Worm (Caenorhabditis elegans) whole organism, mixed stage, embryonic: ENCODE measurements around the gene ttr-39.

Experiments used
- ces-1 ChIP-seq: fragments of 150-350 bp; optimal IDR thresholded peaks from 2 replicates; lab custom pipeline; 2014; ENCODE audit warnings: missing biosample characterization, missing genetic modification reagents, missing genetic modification characterization
- drap-1 ChIP-seq: fragments of 200-800 bp; sonication (Bioruptor generic); optimal IDR thresholded peaks from 3 replicates; lab custom pipeline; 2018; ENCODE audit warnings: mild to moderate bottlenecking, missing genetic modification characterization, missing compliant biosample characterization
- elt-1 ChIP-seq: sonication (generic microtip); optimal IDR thresholded peaks from 2 replicates; lab custom pipeline; 2017; ENCODE audit warnings: missing genetic modification characterization, mild to moderate bottlenecking, missing compliant biosample characterization, antibody characterized with exemption, moderate library complexity, borderline replicate concordance; ENCODE audit not compliant: insufficient read depth
- nhr-237 ChIP-seq: fragments of 150-350 bp; optimal IDR thresholded peaks from 2 replicates; lab custom pipeline; 2014; ENCODE audit warnings: missing biosample characterization, missing genetic modification characterization
- nhr-28 ChIP-seq: fragments of 150-350 bp; optimal IDR thresholded peaks from 2 replicates; lab custom pipeline; 2014; ENCODE audit warnings: missing biosample characterization, missing genetic modification characterization
- nhr-76 ChIP-seq: sonication (generic microtip); optimal IDR thresholded peaks from 2 replicates; lab custom pipeline; 2017; ENCODE audit warnings: missing biosample characterization, missing genetic modification characterization
- pha-4 ChIP-seq: fragments of 150-350 bp; optimal IDR thresholded peaks from 2 replicates; lab custom pipeline; 2018; ENCODE audit warnings: missing biosample characterization, missing genetic modification reagents, missing genetic modification characterization
- sptf-1 ChIP-seq: sonication (generic microtip); optimal IDR thresholded peaks from 2 replicates; lab custom pipeline; 2017; ENCODE audit warnings: mild to moderate bottlenecking, missing genetic modification characterization, moderate library complexity, missing compliant biosample characterization
- unc-39 ChIP-seq: fragments of 150-350 bp; optimal IDR thresholded peaks from 2 replicates; lab custom pipeline; 2014; ENCODE audit warnings: missing biosample characterization, missing genetic modification characterization
- unc-62 ChIP-seq: fragments of 150-350 bp; optimal IDR thresholded peaks from 2 replicates; lab custom pipeline; 2014; ENCODE audit warnings: missing biosample characterization, missing genetic modification reagents, missing genetic modification characterization
- zip-8 ChIP-seq: fragments of 150-350 bp; optimal IDR thresholded peaks from 2 replicates; lab custom pipeline; 2014; ENCODE audit warnings: missing biosample characterization, missing genetic modification characterization
- ztf-11 ChIP-seq: fragments of 150-350 bp; optimal IDR thresholded peaks from 2 replicates; lab custom pipeline; 2014; ENCODE audit warnings: missing biosample characterization, missing genetic modification characterization

DNA sequence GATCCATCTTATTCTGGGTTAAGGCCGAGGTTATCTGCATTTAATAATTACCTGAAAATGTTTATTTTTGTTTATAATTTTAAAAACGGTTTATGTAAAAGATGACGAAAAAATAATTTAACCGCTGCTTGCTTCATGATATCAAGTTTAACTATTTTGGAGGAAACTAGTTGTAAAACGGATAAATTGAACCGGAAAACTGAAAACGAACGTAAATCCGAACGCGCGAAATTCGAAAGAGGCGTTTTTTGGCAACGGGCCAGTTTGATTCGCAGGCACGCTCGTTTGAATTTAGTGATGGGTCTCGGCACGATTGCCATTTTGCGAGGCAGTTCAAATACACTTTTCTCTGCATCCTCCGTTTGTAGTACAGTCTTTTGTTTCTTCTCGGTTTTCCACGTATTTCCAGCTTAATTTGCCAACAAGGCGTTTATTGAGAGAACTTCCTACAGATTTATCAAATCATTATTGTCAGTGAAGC is 39.3 kb upstream of the ttr-39 start, which contains the start of the genes gtbp-1 and K08F4.3:
- TF ChIP-seq nhr-76 (tag; lab: Kevin White, UChicago) (no peak), unc-62 (GFP tag; lab: Kevin White, UChicago) (no peak), unc-39 (tag; lab: Kevin White, UChicago) (no peak), pha-4 (peak; percentile 47), ces-1 (no peak), zip-8 (tag; lab: Kevin White, UChicago) (no peak), sptf-1 (tag; lab: Kevin White, UChicago) (no peak), nhr-237 (peak; percentile 39), drap-1 (GFP tag; lab: Kevin White, UChicago) (no peak), ztf-11 (no peak), elt-1 (tag; lab: Kevin White, UChicago) (no peak), nhr-28 (tag; lab: Kevin White, UChicago) (no peak)
